Fruit fly (Drosophila melanogaster): ENCODE measurements around the gene Obp99d.

DNA sequence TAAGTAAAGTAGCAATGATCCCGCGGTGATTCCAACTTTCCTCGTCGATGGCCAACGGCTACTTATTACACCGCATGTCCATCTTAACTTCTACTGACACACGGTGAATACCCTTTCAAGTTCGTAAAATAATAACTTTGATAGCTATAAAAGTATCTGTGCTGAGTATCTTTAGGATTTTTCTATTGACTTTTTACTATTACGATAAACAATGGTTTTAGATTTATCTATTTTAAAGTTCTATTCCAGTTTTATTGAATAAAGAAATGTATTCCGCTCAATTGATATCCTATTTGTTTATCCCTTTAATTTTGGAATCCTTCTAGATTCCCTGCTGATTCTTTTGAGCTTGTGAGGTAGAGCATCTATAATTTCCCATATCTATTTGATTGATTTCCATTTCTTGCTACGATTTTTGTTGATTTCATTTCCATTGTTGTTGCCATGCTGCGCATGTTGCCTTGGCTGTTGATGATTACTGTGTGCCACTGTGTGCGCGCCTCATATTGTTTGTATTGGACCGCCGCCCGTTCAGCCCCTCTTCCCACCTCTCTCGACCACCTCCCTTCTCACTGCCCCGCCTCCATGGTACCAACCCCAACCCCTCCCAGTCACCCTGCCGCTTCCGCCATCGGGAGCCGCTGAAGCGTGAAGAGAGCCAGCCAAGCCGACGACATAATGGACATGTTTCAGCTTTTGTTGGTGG lies 24.3 kb upstream of the Obp99d start:
- no peak for TF ChIP-seq psq (GFP tag; optimal IDR thresholded peaks at IDR 0.05)
- TF ChIP-seq foxo (GFP tag; optimal IDR thresholded peaks at IDR 0.05): no peak
- TF ChIP-seq h (GFP tag; optimal IDR thresholded peaks at IDR 0.05): no peak
- TF ChIP-seq Hr78 (GFP tag; optimal IDR thresholded peaks at IDR 0.05): no peak
- no peak for TF ChIP-seq Sp1 (GFP tag; optimal IDR thresholded peaks at IDR 0.05)
- TF ChIP-seq Dfd (GFP tag; optimal IDR thresholded peaks at IDR 0.05): no peak
- TF ChIP-seq pan (optimal IDR thresholded peaks at IDR 0.05): no peak
- TF ChIP-seq Abd-B (GFP tag; optimal IDR thresholded peaks at IDR 0.05): no peak
- no peak for TF ChIP-seq Myc (optimal IDR thresholded peaks at IDR 0.05)
- no peak for TF ChIP-seq OdsH (GFP tag; optimal IDR thresholded peaks at IDR 0.05)
- TF ChIP-seq usp (GFP tag; optimal IDR thresholded peaks at IDR 0.05): no peak
- TF ChIP-seq CG9705 (GFP tag; optimal IDR thresholded peaks at IDR 0.05): no peak
- TF ChIP-seq brk (GFP tag; optimal IDR thresholded peaks at IDR 0.05): no peak
- TF ChIP-seq N (GFP tag; optimal IDR thresholded peaks at IDR 0.05): no peak
